Fruit fly (Drosophila melanogaster): ENCODE measurements around the gene Vps15.

The Vps15 gene

DNA sequence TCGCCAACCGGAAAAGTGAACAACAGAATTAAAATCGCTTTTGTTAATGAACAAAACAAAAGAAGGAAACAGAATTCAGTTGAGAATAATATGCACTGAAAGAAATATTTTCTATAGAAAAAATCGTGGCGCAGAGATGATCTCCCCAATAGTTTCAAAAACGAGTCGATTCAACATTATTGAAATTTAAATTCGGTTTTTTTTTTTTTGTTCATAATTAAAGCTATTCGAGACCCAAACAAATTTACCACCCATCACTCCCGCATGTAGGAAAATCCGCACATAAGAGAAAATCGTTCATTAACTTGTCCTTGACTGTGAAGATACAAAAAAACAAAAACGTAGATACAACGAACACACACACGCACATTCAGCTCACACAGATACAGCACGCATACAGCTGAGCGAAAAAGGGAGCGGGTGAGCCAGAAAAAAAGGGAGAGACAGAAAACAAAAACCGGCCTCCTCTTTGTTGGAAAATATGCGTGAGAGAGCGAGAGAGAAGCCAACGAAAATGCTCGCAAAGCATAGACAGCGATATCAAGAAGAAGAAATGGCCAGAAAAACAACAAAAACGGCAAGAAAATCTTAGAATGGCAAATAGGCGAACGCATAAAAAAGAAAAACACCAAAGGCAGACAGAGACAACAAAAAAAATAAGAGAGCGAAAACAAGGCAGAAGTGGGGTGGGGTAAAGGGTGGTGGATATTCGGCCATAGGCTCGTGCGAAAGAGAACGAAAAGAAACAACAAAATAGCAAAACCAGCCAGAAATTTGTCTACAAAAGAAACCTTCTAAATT, 25.4 kb downstream of the Vps15 start:
- peak; percentile 60; the same call in 2 of the 3 replicates for TF ChIP-seq dysf (GFP tag; IDR thresholded peaks at IDR 0.05)
- peak; percentile 38 for TF ChIP-seq pho (GFP tag; optimal IDR thresholded peaks at IDR 0.05)
- no peak for TF ChIP-seq MTF-1 (GFP tag; optimal IDR thresholded peaks at IDR 0.05; ENCODE audit: borderline replicate concordance)
- TF ChIP-seq Trl (optimal IDR thresholded peaks at IDR 0.05), result peak; percentile 73 to 95
- peak; percentile 7 for TF ChIP-seq Trl (GFP tag; optimal IDR thresholded peaks at IDR 0.05)
- TF ChIP-seq sim (GFP tag; IDR thresholded peaks at IDR 0.05), result no peak
- no peak for TF ChIP-seq inv (GFP tag; IDR thresholded peaks at IDR 0.05; ENCODE audit: partially characterized antibody)
- peak; percentile 28 for TF ChIP-seq ind (GFP tag; optimal IDR thresholded peaks at IDR 0.05)
- no peak for TF ChIP-seq emc (GFP tag; optimal IDR thresholded peaks at IDR 0.05)
- no peak for TF ChIP-seq Hey (tag; optimal IDR thresholded peaks at IDR 0.05)
- peak; percentile 83 for TF ChIP-seq Rfx (GFP tag; IDR thresholded peaks at IDR 0.05)
- TF ChIP-seq Bteb2 (GFP tag; optimal IDR thresholded peaks at IDR 0.05), result peak; percentile 38
- no peak for TF ChIP-seq Fer2 (tag; optimal IDR thresholded peaks at IDR 0.05)
- TF ChIP-seq dmrt99B (tag; optimal IDR thresholded peaks at IDR 0.05), result peak; percentile 32
- TF ChIP-seq stc (GFP tag; IDR thresholded peaks at IDR 0.05), result peak; percentile 36; the same call in 1 of the 2 replicates
- TF ChIP-seq CG11696 (GFP tag; IDR thresholded peaks at IDR 0.05), result peak; percentile 74
- peak; percentile 60 for TF ChIP-seq row (GFP tag; IDR thresholded peaks at IDR 0.05)
- peak; percentile 11 for TF ChIP-seq CG17568 (GFP tag; optimal IDR thresholded peaks at IDR 0.05)
- no peak; the same call in 1 of the 2 replicates for TF ChIP-seq CG3847 (GFP tag; IDR thresholded peaks at IDR 0.05)
- no peak for TF ChIP-seq CG2712 (tag; optimal IDR thresholded peaks at IDR 0.05)
- TF ChIP-seq CG7839 (tag; optimal IDR thresholded peaks at IDR 0.05), result peak; percentile 44
- TF ChIP-seq gem (tag; optimal IDR thresholded peaks at IDR 0.05), result peak; percentile 67
- TF ChIP-seq Abd-B (GFP tag; optimal IDR thresholded peaks at IDR 0.05), result no peak
- TF ChIP-seq Lhr (GFP tag; optimal IDR thresholded peaks at IDR 0.05), result no peak
- no peak for TF ChIP-seq CG4404 (GFP tag; IDR thresholded peaks at IDR 0.05)
- peak; percentile 21 for TF ChIP-seq CG12299 (tag; optimal IDR thresholded peaks at IDR 0.05)
- no peak for TF ChIP-seq zen2 (GFP tag; IDR thresholded peaks at IDR 0.05; ENCODE audit: partially characterized antibody)
- peak; percentile 59 for TF ChIP-seq HLH54F (GFP tag; optimal IDR thresholded peaks at IDR 0.05)
- TF ChIP-seq HmgD (GFP tag; optimal IDR thresholded peaks at IDR 0.05), result peak; percentile 1
- TF ChIP-seq BtbVII (GFP tag; optimal IDR thresholded peaks at IDR 0.05), result no peak
- TF ChIP-seq Dip3 (GFP tag; optimal IDR thresholded peaks at IDR 0.05), result peak; percentile 11
- no peak for TF ChIP-seq Dek (tag; optimal IDR thresholded peaks at IDR 0.05)
- TF ChIP-seq CG9797 (GFP tag; optimal IDR thresholded peaks at IDR 0.05), result no peak
- TF ChIP-seq ranshi (GFP tag; IDR thresholded peaks at IDR 0.05), result peak; percentile 40; the same call in 1 of the 2 replicates
- peak; percentile 58 for TF ChIP-seq CG12744 (GFP tag; optimal IDR thresholded peaks at IDR 0.05)
- TF ChIP-seq eve (GFP tag; optimal IDR thresholded peaks at IDR 0.05), result peak in 1 of 2 experiments; percentile 56
- TF ChIP-seq CoRest (tag; optimal IDR thresholded peaks at IDR 0.05), result peak; percentile 12
- peak; percentile 54; the same call in 1 of the 2 replicates for TF ChIP-seq CG31224 (GFP tag; IDR thresholded peaks at IDR 0.05)
- peak; percentile 36 for TF ChIP-seq Fer3 (tag; optimal IDR thresholded peaks at IDR 0.05)
- no peak for TF ChIP-seq dimm (GFP tag; IDR thresholded peaks at IDR 0.05)
- TF ChIP-seq eyg (GFP tag; optimal IDR thresholded peaks at IDR 0.05), result peak; percentile 66
- TF ChIP-seq Med (GFP tag), result peak; percentile 89
- TF ChIP-seq caup (GFP tag; optimal IDR thresholded peaks at IDR 0.05; ENCODE audit: severe bottlenecking), result peak; percentile 36
- TF ChIP-seq CG14014 (GFP tag; IDR thresholded peaks at IDR 0.05), result peak; percentile 66
- TF ChIP-seq psq (GFP tag; optimal IDR thresholded peaks at IDR 0.05), result peak; percentile 100
- no peak for TF ChIP-seq CG33557 (GFP tag; optimal IDR thresholded peaks at IDR 0.05)
- TF ChIP-seq Lim3 (GFP tag; IDR thresholded peaks at IDR 0.05), result no peak
- TF ChIP-seq pfk (GFP tag; optimal IDR thresholded peaks at IDR 0.05), result peak; percentile 60
- peak; percentile 80 for TF ChIP-seq sens (GFP tag)
- peak; percentile 87 for TF ChIP-seq CG3163 (GFP tag; optimal IDR thresholded peaks at IDR 0.05)

Data from whole organism, embryonic.